Worm (Caenorhabditis elegans) whole organism, late embryonic: ENCODE measurements around the gene C31B8.1.

ENCODE experiments used
- F13H6.1 ChIP-seq: sonication (generic microtip); optimal IDR thresholded peaks from 2 replicates; lab custom pipeline; 2016; ENCODE audit warnings: missing genetic modification characterization, missing compliant biosample characterization
- K02D7.2 ChIP-seq: sonication (generic microtip); optimal IDR thresholded peaks from 2 replicates; lab custom pipeline; 2017; ENCODE audit warnings: mild to moderate bottlenecking, missing genetic modification characterization, missing compliant biosample characterization
- ama-1 ChIP-seq: fragments of 150-350 bp; optimal IDR thresholded peaks from 2 replicates; lab custom pipeline; 2014
- ceh-31 ChIP-seq: sonication (generic microtip); optimal IDR thresholded peaks from 2 replicates; lab custom pipeline; 2016; ENCODE audit warnings: missing genetic modification characterization, missing compliant biosample characterization
- elt-2 ChIP-seq: sonication (generic microtip); optimal IDR thresholded peaks from 2 replicates; lab custom pipeline; 2016; ENCODE audit warnings: missing genetic modification reagents, missing genetic modification characterization, missing compliant biosample characterization
- gmeb-2 ChIP-seq: sonication (generic microtip); optimal IDR thresholded peaks from 2 replicates; lab custom pipeline; 2016; ENCODE audit warnings: missing genetic modification characterization, inconsistent platforms, missing compliant biosample characterization
- pha-4 ChIP-seq: fragments of 150-350 bp; optimal IDR thresholded peaks from 2 replicates; lab custom pipeline; 2018; ENCODE audit warnings: missing biosample characterization, missing genetic modification reagents, missing genetic modification characterization
- pros-1 ChIP-seq: fragments of 150-350 bp; optimal IDR thresholded peaks from 2 replicates; lab custom pipeline; 2014; ENCODE audit warnings: missing biosample characterization, missing genetic modification reagents, missing genetic modification characterization
- unc-42 ChIP-seq: sonication (generic microtip); optimal IDR thresholded peaks from 2 replicates; lab custom pipeline; 2016; ENCODE audit warnings: missing genotype, missing genetic modification characterization, missing compliant biosample characterization
- unc-55 ChIP-seq: sonication (generic microtip); optimal IDR thresholded peaks from 2 replicates; lab custom pipeline; 2017; ENCODE audit warnings: missing biosample characterization, missing genetic modification reagents, missing genetic modification characterization
- ztf-16 ChIP-seq: sonication (generic microtip); optimal IDR thresholded peaks from 2 replicates; lab custom pipeline; 2017; ENCODE audit warnings: missing genetic modification characterization, missing compliant biosample characterization

DNA sequence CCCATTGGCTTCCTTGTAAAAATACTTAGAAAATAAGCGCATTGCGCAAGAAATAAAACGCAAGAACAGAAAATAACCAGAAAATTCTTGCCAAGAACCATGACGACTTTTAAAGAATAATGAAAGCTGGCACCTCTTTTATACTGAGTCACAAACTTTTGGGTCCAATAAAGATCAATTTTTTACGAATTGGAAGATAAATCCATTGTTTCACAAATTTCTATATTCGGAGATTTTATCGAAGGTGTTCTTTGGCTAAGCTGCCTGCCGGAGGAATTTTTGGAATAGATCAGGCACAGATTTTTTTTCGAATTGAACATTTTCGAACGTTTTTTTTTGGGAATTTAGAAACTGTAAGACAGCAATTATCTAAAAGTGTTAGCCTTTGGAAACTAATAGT lies 18.5 kb upstream of the C31B8.1 start, which contains the start of gene C31B8.9:
- TF ChIP-seq unc-55 (GFP tag; lab: Kevin White, UChicago) (no peak), ztf-16 (no peak), pha-4 (tag; lab: Kevin White, UChicago) (no peak), ama-1 (lab: Kevin White, UChicago) (no peak), ceh-31 (tag; lab: Kevin White, UChicago) (no peak), K02D7.2 (tag; lab: Kevin White, UChicago) (no peak), F13H6.1 (tag; lab: Kevin White, UChicago) (no peak), gmeb-2 (tag; lab: Kevin White, UChicago) (no peak), unc-42 (tag; lab: Kevin White, UChicago) (no peak), elt-2 (tag; lab: Kevin White, UChicago) (no peak), pros-1 (no peak)
